Fruit fly (Drosophila melanogaster) whole organism, pupa: ENCODE results near the gene CG14384.

Experiments
- CG10348 ChIP-seq: fragments of 200-800 bp; sonication (Bioruptor generic); IDR thresholded peaks from 2 replicates; pipeline ENCODE4 v1.3.6; 2022; ENCODE audit warnings: missing biosample characterization, missing genetic modification characterization
- CG12605 ChIP-seq: fragments of 200-800 bp; sonication (Bioruptor generic); IDR thresholded peaks from 2 replicates; pipeline ENCODE4 v1.3.6; 2022; ENCODE audit warnings: missing biosample characterization, missing genetic modification characterization
- CG13204 ChIP-seq: fragments of 200-800 bp; sonication (Bioruptor generic); optimal IDR thresholded peaks from 2 replicates; lab custom pipeline; 2018; ENCODE audit warnings: missing biosample characterization, mild to moderate bottlenecking, missing genetic modification characterization, moderate library complexity
- CG14655 ChIP-seq: fragments of 200-800 bp; sonication (Bioruptor generic); optimal IDR thresholded peaks from 3 replicates; lab custom pipeline; 2017; ENCODE audit warnings: mild to moderate bottlenecking, missing biosample characterization, missing genetic modification reagents, missing genetic modification characterization
- CG34367 ChIP-seq: fragments of 200-800 bp; sonication (Bioruptor generic); optimal IDR thresholded peaks from 2 replicates; lab custom pipeline; 2018; ENCODE audit warnings: missing biosample characterization, mild to moderate bottlenecking, missing genetic modification characterization
- CG9948 ChIP-seq: fragments of 200-800 bp; sonication (Bioruptor generic); optimal IDR thresholded peaks from 2 replicates; lab custom pipeline; 2018; ENCODE audit warnings: missing biosample characterization, mild to moderate bottlenecking, missing genetic modification characterization, moderate library complexity
- EcR ChIP-seq: fragments of 200-800 bp; sonication (Bioruptor generic); optimal IDR thresholded peaks from 3 replicates; lab custom pipeline; 2019; ENCODE audit warnings: missing biosample characterization, missing genetic modification characterization, mild to moderate bottlenecking, moderate library complexity, missing genetic modification reagents
- Pif1A ChIP-seq: fragments of 200-800 bp; sonication (Bioruptor generic); optimal IDR thresholded peaks from 3 replicates; lab custom pipeline; 2016; ENCODE audit warnings: missing biosample characterization, missing genetic modification characterization

DNA sequence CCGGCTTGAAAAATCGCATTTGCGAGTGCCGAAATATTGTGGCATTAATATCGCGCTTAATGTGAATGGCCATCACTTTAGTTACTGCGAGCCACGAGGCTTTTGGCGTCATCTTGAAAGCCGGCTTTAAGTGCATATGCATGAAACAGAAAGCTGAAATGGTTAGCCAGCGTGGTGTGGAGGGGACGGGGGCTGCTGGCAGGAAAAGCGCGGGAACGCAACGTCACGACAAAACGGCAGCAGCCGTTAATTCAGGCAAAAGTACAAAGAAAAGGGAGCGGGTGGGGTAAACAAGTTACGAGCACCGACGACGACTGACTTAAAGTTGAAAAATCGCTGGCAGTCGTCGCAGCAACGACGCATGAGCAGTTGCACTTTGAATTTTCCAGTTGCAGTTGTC lies 47.9 kb upstream of the CG14384 start:
- no peak for TF ChIP-seq CG9948
- no peak for TF ChIP-seq EcR (GFP tag; lab: Kevin White, UChicago)
- no peak for TF ChIP-seq CG34367 (tag; lab: Kevin White, UChicago)
- TF ChIP-seq CG13204 (GFP tag; lab: Kevin White, UChicago) = no peak
- TF ChIP-seq CG14655 (GFP tag; lab: Kevin White, UChicago) = no peak
- no peak for TF ChIP-seq CG10348 (GFP tag; lab: Robert Waterston, UW)
- TF ChIP-seq CG12605 (GFP tag; lab: Robert Waterston, UW) = no peak
- no peak for TF ChIP-seq Pif1A
